Worm (Caenorhabditis elegans) whole organism, L4 larva: ENCODE measurements around the gene K03A11.6.

Experiments used
- ceh-28 ChIP-seq: fragments of 150-350 bp; optimal IDR thresholded peaks from 2 replicates; lab custom pipeline; 2014; ENCODE audit warnings: missing biosample characterization, missing genetic modification reagents, missing genetic modification characterization
- ces-1 ChIP-seq: fragments of 150-350 bp; sonication (generic microtip); optimal IDR thresholded peaks from 4 replicates; lab custom pipeline; 2014; ENCODE audit warnings: missing biosample characterization, missing genetic modification reagents, missing genetic modification characterization
- dmd-9 ChIP-seq: fragments of 200-800 bp; sonication (Bioruptor generic); IDR thresholded peaks from 2 replicates; pipeline ENCODE4 v1.3.6; 2022; ENCODE audit warnings: missing genetic modification reagents, missing genetic modification characterization, missing compliant biosample characterization
- egl-27 ChIP-seq: sonication (generic microtip); optimal IDR thresholded peaks from 3 replicates; lab custom pipeline; 2017; ENCODE audit warnings: missing biosample characterization, missing genetic modification reagents, missing genetic modification characterization
- nhr-25 ChIP-seq: sonication (generic microtip); optimal IDR thresholded peaks from 2 replicates; lab custom pipeline; 2017; ENCODE audit warnings: missing genetic modification characterization, mild to moderate bottlenecking, missing compliant biosample characterization, antibody characterized with exemption, moderate library complexity, borderline replicate concordance; ENCODE audit not compliant: insufficient read depth
- php-3 ChIP-seq: fragments of 200-800 bp; sonication (Bioruptor generic); IDR thresholded peaks from 2 replicates; pipeline ENCODE4 v1.3.6; 2022; ENCODE audit warnings: missing genetic modification reagents, missing genetic modification characterization, missing compliant biosample characterization
- sdz-12 ChIP-seq: fragments of 200-800 bp; sonication (Bioruptor generic); optimal IDR thresholded peaks from 2 replicates; lab custom pipeline; 2018; ENCODE audit warnings: mild to moderate bottlenecking, missing genetic modification characterization, missing compliant biosample characterization
- snpc-4 ChIP-seq: fragments of 150-350 bp; optimal IDR thresholded peaks from 2 replicates; lab custom pipeline; 2014; ENCODE audit warnings: missing biosample characterization, missing genetic modification characterization
- spr-1 ChIP-seq: sonication (generic microtip); optimal IDR thresholded peaks from 2 replicates; lab custom pipeline; 2016; ENCODE audit warnings: mild to moderate bottlenecking, missing genetic modification characterization, missing compliant biosample characterization
- unc-39 ChIP-seq: sonication (generic microtip); optimal IDR thresholded peaks from 2 replicates; lab custom pipeline; 2017; ENCODE audit warnings: missing biosample characterization, missing genetic modification characterization
- zag-1 ChIP-seq: fragments of 150-350 bp; optimal IDR thresholded peaks from 2 replicates; lab custom pipeline; 2014; ENCODE audit warnings: missing biosample characterization, missing genetic modification characterization
- ztf-11 ChIP-seq: fragments of 150-350 bp; optimal IDR thresholded peaks from 2 replicates; lab custom pipeline; 2014; ENCODE audit warnings: missing biosample characterization, missing genetic modification characterization

ce11 chrX:13090665-13091064 is 35.0 kb downstream of the K03A11.6 start, which contains the start of gene R03G8.3:
- TF ChIP-seq spr-1 (no peak), ces-1 (GFP tag; lab: Kevin White, UChicago) (no peak), unc-39 (tag; lab: Kevin White, UChicago) (no peak), ceh-28 (tag; lab: Kevin White, UChicago) (no peak), zag-1 (tag; lab: Kevin White, UChicago) (no peak), dmd-9 (GFP tag; lab: Robert Waterston, UW) (no peak), egl-27 (tag; lab: Kevin White, UChicago) (no peak), snpc-4 (tag; lab: Kevin White, UChicago) (no peak), ztf-11 (tag; lab: Kevin White, UChicago) (no peak), php-3 (no peak), sdz-12 (no peak), nhr-25 (tag; lab: Kevin White, UChicago) (no peak)
